Fruit fly (Drosophila melanogaster) whole organism, embryonic: Measurements from ENCODE around the gene CG13390.

ENCODE experiments used
- ATbp ChIP-seq: fragments of 200-800 bp; sonication (Bioruptor generic); optimal IDR thresholded peaks from 2 replicates; lab custom pipeline; 2017; ENCODE audit warnings: missing biosample characterization, mild to moderate bottlenecking, missing genetic modification characterization, missing genetic modification reagents
- B-H1 ChIP-seq: fragments of 200-800 bp; sonication (Bioruptor generic); IDR thresholded peaks from 3 replicates; pipeline ENCODE4 v1.3.6; 2022; ENCODE audit warnings: missing biosample characterization, missing genetic modification characterization
- CG10431 ChIP-seq: fragments of 200-800 bp; sonication (Bioruptor generic); optimal IDR thresholded peaks from 3 replicates; lab custom pipeline; 2018; ENCODE audit warnings: missing biosample characterization, mild to moderate bottlenecking, missing genetic modification characterization
- CG10959 ChIP-seq: fragments of 200-800 bp; sonication (Bioruptor generic); IDR thresholded peaks from 2 replicates; pipeline ENCODE4 v1.3.6; 2022; ENCODE audit warnings: missing biosample characterization, missing genetic modification characterization
- CG11398 ChIP-seq: fragments of 200-800 bp; sonication (Bioruptor generic); optimal IDR thresholded peaks from 2 replicates; lab custom pipeline; 2016; ENCODE audit warnings: missing biosample characterization, missing genetic modification characterization
- CG12391 ChIP-seq: fragments of 200-800 bp; sonication (Bioruptor generic); optimal IDR thresholded peaks from 3 replicates; lab custom pipeline; 2018; ENCODE audit warnings: missing biosample characterization, mild to moderate bottlenecking, missing genetic modification characterization, moderate library complexity
- CG13287 ChIP-seq: fragments of 200-800 bp; sonication (Bioruptor generic); IDR thresholded peaks from 2 replicates; pipeline ENCODE4 v1.3.6; 2022; ENCODE audit warnings: missing biosample characterization, missing genetic modification characterization; ENCODE audit not compliant: partially characterized antibody
- CG14441 ChIP-seq: fragments of 200-800 bp; sonication (Bioruptor generic); IDR thresholded peaks from 2 replicates; pipeline ENCODE4 v1.3.6; 2022; ENCODE audit warnings: missing biosample characterization, missing genetic modification characterization
- CG16779 ChIP-seq: fragments of 200-800 bp; sonication (Bioruptor generic); IDR thresholded peaks from 2 replicates; pipeline ENCODE4 v1.3.6; 2022; ENCODE audit warnings: missing biosample characterization, missing genetic modification characterization
- CG17568 ChIP-seq: fragments of 200-800 bp; sonication (Bioruptor generic); optimal IDR thresholded peaks from 2 replicates; lab custom pipeline; 2018; ENCODE audit warnings: missing biosample characterization, mild to moderate bottlenecking, missing genetic modification characterization, moderate library complexity
- CG1792 ChIP-seq: fragments of 200-800 bp; sonication (Bioruptor generic); optimal IDR thresholded peaks from 2 replicates; lab custom pipeline; 2016; ENCODE audit warnings: missing biosample characterization, missing genetic modification characterization
- CG31224 ChIP-seq: fragments of 200-800 bp; sonication (Bioruptor generic); IDR thresholded peaks from 2 replicates; pipeline ENCODE4 v1.3.6; 2022; ENCODE audit warnings: missing biosample characterization, missing genetic modification characterization
- CG31365 ChIP-seq: fragments of 200-800 bp; sonication (Bioruptor generic); optimal IDR thresholded peaks from 2 replicates; lab custom pipeline; 2018; ENCODE audit warnings: missing biosample characterization, mild to moderate bottlenecking, missing genetic modification characterization
- CG3281 ChIP-seq: fragments of 200-800 bp; sonication (Bioruptor generic); optimal IDR thresholded peaks from 3 replicates; lab custom pipeline; 2017; ENCODE audit warnings: missing biosample characterization, mild to moderate bottlenecking, missing genetic modification characterization
- CG4328 ChIP-seq: fragments of 200-800 bp; sonication (Bioruptor generic); optimal IDR thresholded peaks from 3 replicates; lab custom pipeline; 2017; ENCODE audit warnings: missing biosample characterization, missing genetic modification reagents, missing genetic modification characterization
- CG4617 ChIP-seq: fragments of 200-800 bp; sonication (Bioruptor generic); optimal IDR thresholded peaks from 3 replicates; lab custom pipeline; 2016; ENCODE audit warnings: missing biosample characterization, missing genetic modification characterization, borderline replicate concordance
- CG4854 ChIP-seq: fragments of 200-800 bp; sonication (Bioruptor generic); optimal IDR thresholded peaks from 2 replicates; lab custom pipeline; 2016; ENCODE audit warnings: missing biosample characterization, missing genetic modification characterization, inconsistent platforms
- CG6272 ChIP-seq: fragments of 200-800 bp; sonication (Bioruptor generic); IDR thresholded peaks from 2 replicates; pipeline ENCODE4 v1.3.6; 2022; ENCODE audit warnings: missing biosample characterization, missing genetic modification characterization
- CG6765 ChIP-seq: fragments of 200-800 bp; sonication (Bioruptor generic); optimal IDR thresholded peaks from 3 replicates; lab custom pipeline; 2017; ENCODE audit warnings: missing biosample characterization, mild to moderate bottlenecking, missing genetic modification characterization
- CG7839 ChIP-seq: fragments of 200-800 bp; sonication (Bioruptor generic); optimal IDR thresholded peaks from 3 replicates; lab custom pipeline; 2018; ENCODE audit warnings: missing biosample characterization, mild to moderate bottlenecking, missing genetic modification characterization, moderate library complexity
- CG8359 ChIP-seq: fragments of 200-800 bp; sonication (Bioruptor generic); optimal IDR thresholded peaks from 2 replicates; lab custom pipeline; 2017; ENCODE audit warnings: missing biosample characterization, mild to moderate bottlenecking, missing genetic modification characterization, borderline replicate concordance
- Drgx ChIP-seq: fragments of 200-800 bp; sonication (Bioruptor generic); IDR thresholded peaks from 2 replicates; pipeline ENCODE4 v1.3.6; 2022; ENCODE audit warnings: missing biosample characterization, missing genetic modification characterization
- Fer2 ChIP-seq: fragments of 200-800 bp; sonication (Bioruptor generic); optimal IDR thresholded peaks from 2 replicates; lab custom pipeline; 2018; ENCODE audit warnings: missing biosample characterization, mild to moderate bottlenecking, missing genetic modification characterization, moderate library complexity
- Gug ChIP-seq: fragments of 200-800 bp; sonication (Bioruptor generic); IDR thresholded peaks from 4 replicates; pipeline ENCODE4 v1.3.6; 2022; ENCODE audit warnings: missing biosample characterization, missing genetic modification characterization
- HLH54F ChIP-seq: fragments of 200-800 bp; sonication (Bioruptor generic); optimal IDR thresholded peaks from 3 replicates; lab custom pipeline; 2016; ENCODE audit warnings: missing biosample characterization, missing genetic modification characterization
- HmgZ ChIP-seq: fragments of 200-800 bp; sonication (Bioruptor generic); optimal IDR thresholded peaks from 2 replicates; lab custom pipeline; 2018; ENCODE audit warnings: missing biosample characterization, mild to moderate bottlenecking, missing genetic modification characterization
- Hr51 ChIP-seq, 2 experiments: fragments of 200-800 bp; sonication (Bioruptor generic); optimal IDR thresholded peaks; 2 replicates in 1 of 2; 3 replicates in 1 of 2; lab custom pipeline; 2016 to 2018; ENCODE audit warnings: missing biosample characterization in 2 of 2, missing genetic modification characterization in 2 of 2, mild to moderate bottlenecking in 1 of 2, moderate library complexity in 1 of 2
- Med ChIP-seq: fragments of 200-800 bp; sonication (Bioruptor generic); peaks from one replicate; lab custom pipeline; 2016; ENCODE audit warnings: missing biosample characterization, missing genetic modification characterization, mild to moderate bottlenecking, inconsistent platforms, moderate library complexity
- Meics ChIP-seq: fragments of 200-800 bp; sonication (Bioruptor generic); optimal IDR thresholded peaks from 2 replicates; lab custom pipeline; 2017; ENCODE audit warnings: missing biosample characterization, mild to moderate bottlenecking, missing genetic modification characterization
- NFAT ChIP-seq: fragments of 200-800 bp; sonication (Bioruptor generic); IDR thresholded peaks from 2 replicates; pipeline ENCODE4 v1.3.6; 2022; ENCODE audit warnings: missing biosample characterization, missing genetic modification characterization
- Nf-YC ChIP-seq: fragments of 200-800 bp; optimal IDR thresholded peaks from 3 replicates; lab custom pipeline; 2019; ENCODE audit warnings: missing biosample characterization, mild to moderate bottlenecking, missing genetic modification characterization, moderate library complexity
- NfI ChIP-seq: fragments of 200-800 bp; sonication (Bioruptor generic); optimal IDR thresholded peaks from 3 replicates; lab custom pipeline; 2018; ENCODE audit warnings: missing biosample characterization, mild to moderate bottlenecking, missing genetic modification characterization, moderate library complexity
- Optix ChIP-seq: fragments of 200-800 bp; sonication (Bioruptor generic); IDR thresholded peaks from 3 replicates; pipeline ENCODE4 v1.3.6; 2022; ENCODE audit warnings: missing biosample characterization, missing genetic modification characterization
- PHDP ChIP-seq: fragments of 200-800 bp; sonication (Bioruptor generic); optimal IDR thresholded peaks from 3 replicates; lab custom pipeline; 2018; ENCODE audit warnings: missing biosample characterization, mild to moderate bottlenecking, missing genetic modification characterization, moderate library complexity
- Vsx1 ChIP-seq: fragments of 200-800 bp; sonication (Bioruptor generic); optimal IDR thresholded peaks from 2 replicates; lab custom pipeline; 2017; ENCODE audit warnings: missing biosample characterization, mild to moderate bottlenecking, missing genetic modification characterization, missing genetic modification reagents
- ato ChIP-seq: fragments of 200-800 bp; sonication (Bioruptor generic); IDR thresholded peaks from 2 replicates; pipeline ENCODE4 v1.3.6; 2022; ENCODE audit warnings: missing biosample characterization, missing genetic modification characterization; ENCODE audit not compliant: partially characterized antibody
- bcd ChIP-seq: fragments of 200-800 bp; sonication (Bioruptor generic); optimal IDR thresholded peaks from 2 replicates; lab custom pipeline; 2017; ENCODE audit warnings: missing biosample characterization, mild to moderate bottlenecking, missing genetic modification characterization
- croc ChIP-seq: fragments of 200-800 bp; sonication (Bioruptor generic); conservative IDR thresholded peaks from 3 replicates; pipeline ENCODE4 v1.3.6; 2022; ENCODE audit warnings: missing biosample characterization, missing genetic modification characterization
- ewg ChIP-seq: fragments of 200-800 bp; sonication (Bioruptor generic); optimal IDR thresholded peaks from 3 replicates; lab custom pipeline; 2017; ENCODE audit warnings: mild to moderate bottlenecking, missing biosample characterization, missing genetic modification reagents, missing genetic modification characterization
- fd96Cb ChIP-seq: fragments of 200-800 bp; sonication (Bioruptor generic); optimal IDR thresholded peaks from 2 replicates; lab custom pipeline; 2018; ENCODE audit warnings: missing biosample characterization, mild to moderate bottlenecking, missing genetic modification characterization, moderate library complexity
- ind ChIP-seq: fragments of 200-800 bp; sonication (Bioruptor generic); optimal IDR thresholded peaks from 3 replicates; lab custom pipeline; 2016; ENCODE audit warnings: missing biosample characterization, missing genetic modification characterization
- nerfin-1 ChIP-seq: fragments of 200-800 bp; sonication (Bioruptor generic); optimal IDR thresholded peaks from 3 replicates; lab custom pipeline; 2019; ENCODE audit warnings: missing biosample characterization, mild to moderate bottlenecking, missing genetic modification characterization, moderate library complexity
- pzg ChIP-seq: fragments of 200-800 bp; sonication (Bioruptor generic); optimal IDR thresholded peaks from 3 replicates; lab custom pipeline; 2018; ENCODE audit warnings: missing biosample characterization, mild to moderate bottlenecking, missing genetic modification characterization, moderate library complexity
- schlank ChIP-seq: fragments of 200-800 bp; sonication (Bioruptor generic); optimal IDR thresholded peaks from 2 replicates; lab custom pipeline; 2018; ENCODE audit warnings: missing biosample characterization, mild to moderate bottlenecking, missing genetic modification characterization
- scrt ChIP-seq: fragments of 200-800 bp; sonication (Bioruptor generic); optimal IDR thresholded peaks from 2 replicates; lab custom pipeline; 2018; ENCODE audit warnings: missing biosample characterization, mild to moderate bottlenecking, missing genetic modification characterization, moderate library complexity
- seq ChIP-seq: fragments of 200-800 bp; sonication (Bioruptor generic); IDR thresholded peaks from 2 replicates; pipeline ENCODE4 v1.3.6; 2022; ENCODE audit warnings: missing biosample characterization, missing genetic modification characterization
- sim ChIP-seq: fragments of 200-800 bp; sonication (Bioruptor generic); IDR thresholded peaks from 2 replicates; pipeline ENCODE4 v1.3.6; 2022; ENCODE audit warnings: missing biosample characterization, missing genetic modification characterization
- slou ChIP-seq: fragments of 200-800 bp; sonication (Bioruptor generic); optimal IDR thresholded peaks from 3 replicates; lab custom pipeline; 2016; ENCODE audit warnings: missing biosample characterization, missing genetic modification characterization

CG13390 gene

DNA sequence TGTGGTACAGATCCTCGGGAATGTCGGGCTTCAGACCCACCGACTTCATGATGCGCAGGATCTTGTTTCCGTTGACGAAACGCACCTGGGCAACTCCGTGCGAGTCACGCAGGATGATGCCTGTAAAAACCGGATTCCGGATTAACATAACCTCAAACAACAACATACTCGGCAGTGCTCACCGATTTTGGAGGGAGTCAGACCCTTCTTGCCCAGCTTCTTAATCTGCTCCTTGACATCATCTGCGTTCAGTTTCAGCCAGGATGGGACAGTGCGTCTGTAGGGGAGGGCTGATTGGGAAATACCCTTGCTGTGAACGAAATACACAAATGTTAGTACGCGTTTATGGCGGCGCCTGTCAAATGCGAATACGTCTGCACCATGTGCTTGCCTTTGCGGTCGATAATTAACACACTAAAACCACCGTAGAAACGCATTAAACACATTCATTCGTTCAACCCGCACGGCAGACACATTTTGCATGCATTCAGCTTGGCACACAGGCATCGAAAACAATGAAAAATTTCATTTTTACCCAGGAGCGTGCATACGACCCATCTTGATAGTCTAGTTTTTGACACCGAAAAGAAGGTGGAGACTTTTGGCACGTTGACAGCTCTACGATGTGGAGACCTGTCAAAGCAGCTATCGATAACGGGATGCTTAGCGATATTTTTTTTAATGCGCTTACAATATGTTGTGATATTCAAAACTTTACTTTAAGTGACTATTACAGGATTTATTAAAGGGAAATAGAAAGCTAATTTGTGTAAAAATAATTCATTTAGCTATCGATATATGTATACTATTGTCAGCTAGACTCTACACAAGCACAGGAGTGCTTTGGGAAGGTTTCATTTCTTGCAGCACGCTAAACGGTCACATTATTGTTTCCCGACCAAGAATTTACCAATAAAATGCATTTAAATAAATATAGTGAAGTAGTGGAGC, 12.3 kb downstream of the CG13390 start, which contains the start of the genes RpS13 and CSN8 (continued):
- TF ChIP-seq CG6765 (peak; percentile 59), CG3281 (GFP tag; lab: Kevin White, UChicago) (peak; percentile 55), ATbp (no peak), HmgZ (tag; lab: Kevin White, UChicago) (peak; percentile 36), CG4617 (peak; percentile 56), ato (GFP tag; lab: Robert Waterston, UW) (peak; percentile 75), CG13287 (GFP tag; lab: Robert Waterston, UW) (peak; percentile 96), Optix (GFP tag; lab: Robert Waterston, UW) (no peak), CG10431 (no peak), slou (GFP tag; lab: Kevin White, UChicago) (no peak), Hr51 (GFP tag; optimal IDR thresholded peaks at IDR 0.05; lab: Kevin White, UChicago) (peak in 1 of 2 experiments; percentile 6), pzg (GFP tag; lab: Kevin White, UChicago) (peak; percentile 90), CG16779 (GFP tag; lab: Robert Waterston, UW) (0 out of 2 replicates have a peak, but pooled peaks have one; percentile 31), croc (GFP tag; lab: Robert Waterston, UW) (no peak), sim (GFP tag; lab: Robert Waterston, UW) (no peak), B-H1 (GFP tag; lab: Robert Waterston, UW) (no peak), CG10959 (GFP tag; lab: Robert Waterston, UW) (no peak), CG4328 (GFP tag; lab: Kevin White, UChicago) (no peak), CG1792 (GFP tag; lab: Kevin White, UChicago) (no peak), HLH54F (GFP tag; lab: Kevin White, UChicago) (no peak), PHDP (peak; percentile 23), scrt (GFP tag; lab: Kevin White, UChicago) (peak; percentile 10), Vsx1 (GFP tag; lab: Kevin White, UChicago) (peak; percentile 46), Drgx (peak; percentile 16; the same call in 1 of the 2 replicates), CG17568 (GFP tag; lab: Kevin White, UChicago) (peak; percentile 33), CG14441 (no peak), NfI (GFP tag; lab: Kevin White, UChicago) (no peak), schlank (no peak), fd96Cb (tag; lab: Kevin White, UChicago) (no peak), ind (GFP tag; lab: Kevin White, UChicago) (no peak), Fer2 (no peak), NFAT (GFP tag; lab: Robert Waterston, UW) (no peak), Nf-YC (tag; lab: Kevin White, UChicago) (peak; percentile 60), Gug (GFP tag; lab: Robert Waterston, UW) (no peak), ewg (GFP tag; lab: Kevin White, UChicago) (no peak), CG6272 (GFP tag; lab: Robert Waterston, UW) (no peak), CG31224 (GFP tag; lab: Robert Waterston, UW) (no peak), CG7839 (tag; lab: Kevin White, UChicago) (peak; percentile 10), nerfin-1 (tag; lab: Kevin White, UChicago) (peak; percentile 39), seq (GFP tag; lab: Robert Waterston, UW) (no peak), CG11398 (no peak), Meics (peak; percentile 31), CG31365 (tag; lab: Kevin White, UChicago) (peak; percentile 23), CG12391 (tag; lab: Kevin White, UChicago) (peak; percentile 41), CG8359 (GFP tag; lab: Kevin White, UChicago) (peak; percentile 27), Med (GFP tag; lab: Kevin White, UChicago) (peak; percentile 61), CG4854 (GFP tag; lab: Kevin White, UChicago) (no peak), bcd (GFP tag; lab: Kevin White, UChicago) (peak; percentile 11)
